Worm (Caenorhabditis elegans): ENCODE results near the gene T26H5.14.

ce11 chrV:15483563-15483962 is 34.6 kb downstream of the T26H5.14 start:
- TF ChIP-seq Y53F4B.3 (GFP tag; IDR thresholded peaks at IDR 0.05) (no peak), nhr-27 (tag; optimal IDR thresholded peaks at IDR 0.05) (no peak)

All from whole organism, young adult.